Worm (Caenorhabditis elegans) whole organism, L1 larva: Measurements from ENCODE around the gene ugt-52.
A peak's percentile ranks its signal among the peaks of the same experiment; 100 is the strongest.

Source experiments
- dpl-1 ChIP-seq, 3 experiments: fragments of 150-350 bp in 2 of 3; sonication (generic microtip) in 1 of 3; optimal IDR thresholded peaks; 2 replicates each; lab custom pipeline; 2014 to 2017; ENCODE audit warnings: missing biosample characterization in 3 of 3, missing genetic modification characterization in 3 of 3, missing genetic modification reagents in 3 of 3
- egl-27 ChIP-seq, 2 experiments: fragments of 150-350 bp in 1 of 2; sonication (generic microtip); optimal IDR thresholded peaks; 3 replicates each; lab custom pipeline; 2017 to 2018; ENCODE audit warnings: missing biosample characterization in 2 of 2, missing genetic modification characterization in 2 of 2, missing genetic modification reagents in 2 of 2
- jun-1 ChIP-seq: fragments of 150-350 bp; optimal IDR thresholded peaks from 2 replicates; lab custom pipeline; 2014; ENCODE audit warnings: missing biosample characterization, missing genetic modification reagents, missing genetic modification characterization
- nhr-28 ChIP-seq: fragments of 150-350 bp; optimal IDR thresholded peaks from 2 replicates; lab custom pipeline; 2014; ENCODE audit warnings: missing biosample characterization, missing genetic modification characterization
- unc-62 ChIP-seq: fragments of 150-350 bp; optimal IDR thresholded peaks from 2 replicates; lab custom pipeline; 2014; ENCODE audit warnings: missing biosample characterization, missing genetic modification reagents, missing genetic modification characterization
- unc-86 ChIP-seq: sonication (generic microtip); optimal IDR thresholded peaks from 2 replicates; lab custom pipeline; 2016; ENCODE audit warnings: missing genetic modification characterization, missing compliant biosample characterization
- ztf-4 ChIP-seq: fragments of 150-350 bp; optimal IDR thresholded peaks from 2 replicates; lab custom pipeline; 2014; ENCODE audit warnings: missing biosample characterization, missing genetic modification characterization

DNA sequence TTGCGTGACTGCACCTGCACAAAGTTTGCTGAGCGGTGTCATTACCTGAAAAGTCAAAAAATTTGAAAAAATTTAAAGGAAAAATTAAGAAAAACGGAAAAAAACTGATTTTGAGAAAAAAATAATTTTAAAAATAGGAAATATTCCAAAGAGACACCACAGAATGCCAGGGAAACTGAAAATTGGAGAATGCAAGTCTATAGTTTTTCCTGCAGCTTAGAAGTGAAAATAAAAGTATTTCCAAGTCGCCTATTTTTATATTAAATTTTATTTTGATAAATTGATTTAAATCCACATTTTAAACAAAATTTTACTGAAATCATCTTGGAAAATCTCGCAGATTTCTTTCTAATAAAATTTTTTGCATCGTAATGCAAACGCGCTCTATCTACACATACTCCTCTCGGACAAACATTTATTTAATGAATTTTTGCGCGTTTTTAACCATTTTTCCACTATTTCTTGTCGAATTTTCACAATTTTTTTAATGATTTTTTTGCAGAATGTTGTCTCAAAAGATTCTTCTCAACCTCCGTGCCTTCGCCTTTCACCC, 18.0 kb downstream of the ugt-52 start, which contains the start of the genes F56B3.11 and ech-5:
- TF ChIP-seq ztf-4 (tag; lab: Kevin White, UChicago) (no peak), nhr-28 (tag; lab: Kevin White, UChicago) (no peak), unc-86 (tag; lab: Kevin White, UChicago) (peak; percentile 79), dpl-1 (GFP tag; optimal IDR thresholded peaks at IDR 0.05; lab: Kevin White, UChicago) (peak; percentile 58 to 77 (median 68)), unc-62 (GFP tag; lab: Kevin White, UChicago) (no peak), jun-1 (tag; lab: Kevin White, UChicago) (no peak), egl-27 (tag; optimal IDR thresholded peaks at IDR 0.05; lab: Kevin White, UChicago) (no peak)
